Worm (Caenorhabditis elegans): ENCODE results near the gene cpsf-3.

The cpsf-3 gene

ce11 chrIV:13282778-13283177 lies at the start of gene cpsf-3:
TSS of gene cpsf-3 (minus strand) at chrIV:13282878.
- TF ChIP-seq ztf-23 (GFP tag; IDR thresholded peaks at IDR 0.05): no peak
- no peak for TF ChIP-seq klf-2 (GFP tag; conservative IDR thresholded peaks at IDR 0.05)
- no peak for TF ChIP-seq tab-1 (GFP tag; IDR thresholded peaks at IDR 0.05)
- TF ChIP-seq flt-1 (GFP tag; IDR thresholded peaks at IDR 0.05): no peak
- no peak for TF ChIP-seq T22C8.4 (GFP tag; IDR thresholded peaks at IDR 0.05)
- no peak for TF ChIP-seq med-1 (GFP tag; optimal IDR thresholded peaks at IDR 0.05; ENCODE audit: insufficient read depth)
- TF ChIP-seq cog-1 (tag; optimal IDR thresholded peaks at IDR 0.05): no peak

ce11 chrIV:13331285-13331684 lies 48.6 kb upstream of the cpsf-3 start, which contains the start of gene pqn-74:
TSS of gene pqn-74 (minus strand) at chrIV:13331406.
- TF ChIP-seq T22C8.4 (GFP tag; IDR thresholded peaks at IDR 0.05): no peak
- no peak for TF ChIP-seq tab-1 (GFP tag; IDR thresholded peaks at IDR 0.05)
- TF ChIP-seq cog-1 (tag; optimal IDR thresholded peaks at IDR 0.05): no peak
- no peak for TF ChIP-seq ztf-23 (GFP tag; IDR thresholded peaks at IDR 0.05)
- no peak for TF ChIP-seq flt-1 (GFP tag; IDR thresholded peaks at IDR 0.05)
- no peak for TF ChIP-seq ref-1 (GFP tag; conservative IDR thresholded peaks at IDR 0.05)
- no peak for TF ChIP-seq med-1 (GFP tag; optimal IDR thresholded peaks at IDR 0.05; ENCODE audit: insufficient read depth)
- no peak for TF ChIP-seq ztf-29 (GFP tag; IDR thresholded peaks at IDR 0.05)
- no peak for TF ChIP-seq klf-2 (GFP tag; conservative IDR thresholded peaks at IDR 0.05)

- no peak for TF ChIP-seq ref-1 (GFP tag; conservative IDR thresholded peaks at IDR 0.05)
- TF ChIP-seq T22C8.4 (GFP tag; IDR thresholded peaks at IDR 0.05): no peak
- TF ChIP-seq klf-2 (GFP tag; conservative IDR thresholded peaks at IDR 0.05): no peak
- no peak for TF ChIP-seq flt-1 (GFP tag; IDR thresholded peaks at IDR 0.05)
These were observed 47.9 kb upstream of the cpsf-3 start for ce11 chrIV:13330547-13330946.

- TF ChIP-seq klf-2 (GFP tag; conservative IDR thresholded peaks at IDR 0.05) (no peak), T22C8.4 (GFP tag; IDR thresholded peaks at IDR 0.05) (no peak), flt-1 (GFP tag; IDR thresholded peaks at IDR 0.05) (no peak), ztf-23 (GFP tag; IDR thresholded peaks at IDR 0.05) (no peak), cog-1 (tag; optimal IDR thresholded peaks at IDR 0.05) (no peak), ztf-29 (GFP tag; IDR thresholded peaks at IDR 0.05) (no peak), ref-1 (GFP tag; conservative IDR thresholded peaks at IDR 0.05) (no peak), tab-1 (GFP tag; IDR thresholded peaks at IDR 0.05) (no peak), med-1 (GFP tag; optimal IDR thresholded peaks at IDR 0.05; ENCODE audit: insufficient read depth) (no peak)
These were observed 45.4 kb upstream of the cpsf-3 start, which contains the start of gene far-6 for ce11 chrIV:13328059-13328458. TSS of gene far-6 (plus strand) at chrIV:13328359.

ce11 chrIV:13327064-13327463 lies 44.4 kb upstream of the cpsf-3 start:
- TF ChIP-seq T22C8.4 (GFP tag; IDR thresholded peaks at IDR 0.05) (no peak), cog-1 (tag; optimal IDR thresholded peaks at IDR 0.05) (no peak), klf-2 (GFP tag; conservative IDR thresholded peaks at IDR 0.05) (no peak), tab-1 (GFP tag; IDR thresholded peaks at IDR 0.05) (no peak)

- TF ChIP-seq T22C8.4 (GFP tag; IDR thresholded peaks at IDR 0.05) (no peak), med-1 (GFP tag; optimal IDR thresholded peaks at IDR 0.05; ENCODE audit: insufficient read depth) (no peak), ztf-29 (GFP tag; IDR thresholded peaks at IDR 0.05) (no peak), cog-1 (tag; optimal IDR thresholded peaks at IDR 0.05) (no peak), tab-1 (GFP tag; IDR thresholded peaks at IDR 0.05) (no peak), klf-2 (GFP tag; conservative IDR thresholded peaks at IDR 0.05) (no peak), ztf-23 (GFP tag; IDR thresholded peaks at IDR 0.05) (no peak), flt-1 (GFP tag; IDR thresholded peaks at IDR 0.05) (no peak), ref-1 (GFP tag; conservative IDR thresholded peaks at IDR 0.05) (no peak)
These were observed 41.2 kb upstream of the cpsf-3 start, which contains the start of gene fat-2 for ce11 chrIV:13323823-13324359. TSS of gene fat-2 (plus strand) at chrIV:13323873.

- no peak for TF ChIP-seq med-1 (GFP tag; optimal IDR thresholded peaks at IDR 0.05; ENCODE audit: insufficient read depth)
These were observed 39.8 kb upstream of the cpsf-3 start for ce11 chrIV:13322429-13322828.

ce11 chrIV:13319886-13320650 lies 37.4 kb upstream of the cpsf-3 start:
- no peak for TF ChIP-seq ztf-23 (GFP tag; IDR thresholded peaks at IDR 0.05)
- TF ChIP-seq cog-1 (tag; optimal IDR thresholded peaks at IDR 0.05): no peak
- TF ChIP-seq klf-2 (GFP tag; conservative IDR thresholded peaks at IDR 0.05): no peak
- TF ChIP-seq tab-1 (GFP tag; IDR thresholded peaks at IDR 0.05): no peak
- TF ChIP-seq med-1 (GFP tag; optimal IDR thresholded peaks at IDR 0.05; ENCODE audit: insufficient read depth): no peak
- TF ChIP-seq T22C8.4 (GFP tag; IDR thresholded peaks at IDR 0.05): no peak
- TF ChIP-seq ztf-29 (GFP tag; IDR thresholded peaks at IDR 0.05): no peak

- no peak for TF ChIP-seq med-1 (GFP tag; optimal IDR thresholded peaks at IDR 0.05; ENCODE audit: insufficient read depth)
- TF ChIP-seq tab-1 (GFP tag; IDR thresholded peaks at IDR 0.05): no peak
- no peak for TF ChIP-seq cog-1 (tag; optimal IDR thresholded peaks at IDR 0.05)
- TF ChIP-seq ztf-29 (GFP tag; IDR thresholded peaks at IDR 0.05): no peak
These were observed 36.1 kb upstream of the cpsf-3 start for ce11 chrIV:13318773-13319172.

ce11 chrIV:13315344-13315743 lies 32.7 kb upstream of the cpsf-3 start, which contains the start of gene fat-1:
TSS of gene fat-1 (plus strand) at chrIV:13315644.
- TF ChIP-seq tab-1 (GFP tag; IDR thresholded peaks at IDR 0.05) (no peak), flt-1 (GFP tag; IDR thresholded peaks at IDR 0.05) (no peak), T22C8.4 (GFP tag; IDR thresholded peaks at IDR 0.05) (no peak), cog-1 (tag; optimal IDR thresholded peaks at IDR 0.05) (no peak), med-1 (GFP tag; optimal IDR thresholded peaks at IDR 0.05; ENCODE audit: insufficient read depth) (no peak), ref-1 (GFP tag; conservative IDR thresholded peaks at IDR 0.05) (no peak), ztf-29 (GFP tag; IDR thresholded peaks at IDR 0.05) (no peak), ztf-23 (GFP tag; IDR thresholded peaks at IDR 0.05) (no peak), klf-2 (GFP tag; conservative IDR thresholded peaks at IDR 0.05) (no peak)

Measured in whole organism, midembryonic.